Worm (Caenorhabditis elegans): Measurements from ENCODE around the gene C50C3.1.

C50C3.1 gene

DNA sequence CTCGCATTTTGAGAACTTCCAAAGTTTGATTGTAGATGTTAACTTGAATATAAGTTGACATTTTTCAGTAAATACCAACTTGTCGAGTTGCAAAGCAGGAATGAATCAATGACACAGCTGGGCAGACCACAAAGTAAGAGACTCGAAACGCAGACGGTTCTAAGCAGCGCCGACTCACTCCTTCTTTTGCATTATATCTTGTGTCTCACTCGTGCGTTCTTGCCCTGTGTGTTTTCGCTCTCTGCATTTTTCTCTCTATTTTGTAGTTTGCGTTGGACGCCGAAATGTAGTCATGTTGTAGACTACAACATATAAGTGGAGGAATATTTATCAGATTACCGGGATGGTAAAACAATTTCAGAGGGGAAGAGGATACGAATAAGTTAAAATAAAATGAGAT lies 51.0 kb downstream of the C50C3.1 start, which contains the start of gene C02F5.12 (continued):
- TF ChIP-seq lir-3 (tag; optimal IDR thresholded peaks at IDR 0.05): no peak
- no peak for TF ChIP-seq ceh-20 (GFP tag; IDR thresholded peaks at IDR 0.05)
- TF ChIP-seq unc-62 (GFP tag; optimal IDR thresholded peaks at IDR 0.05 in 1 of 2): no peak
- no peak for TF ChIP-seq unc-62 (tag; optimal IDR thresholded peaks at IDR 0.05)
- peak; percentile 48 for TF ChIP-seq nhr-11 (tag; optimal IDR thresholded peaks at IDR 0.05)
- no peak for TF ChIP-seq ZK337.2 (GFP tag; IDR thresholded peaks at IDR 0.05)
- no peak for TF ChIP-seq nhr-6 (tag; optimal IDR thresholded peaks at IDR 0.05)
- no peak for TF ChIP-seq spr-1 (tag; optimal IDR thresholded peaks at IDR 0.05)
- TF ChIP-seq nhr-77 (tag; optimal IDR thresholded peaks at IDR 0.05): no peak
- no peak for TF ChIP-seq nhr-25 (tag; optimal IDR thresholded peaks at IDR 0.05; ENCODE audit: borderline replicate concordance, insufficient read depth)
- TF ChIP-seq dmd-8 (GFP tag; IDR thresholded peaks at IDR 0.05): 0 out of 2 replicates have a peak, but pooled peaks have one; percentile 45
- TF ChIP-seq ceh-28 (tag; optimal IDR thresholded peaks at IDR 0.05): no peak
- TF ChIP-seq unc-130 (GFP tag; optimal IDR thresholded peaks at IDR 0.05): no peak
- no peak for TF ChIP-seq attf-4 (tag; optimal IDR thresholded peaks at IDR 0.05)
- no peak for TF ChIP-seq snpc-1.2 (GFP tag; IDR thresholded peaks at IDR 0.05)
- no peak for TF ChIP-seq dpl-1 (GFP tag; optimal IDR thresholded peaks at IDR 0.05)
- peak; percentile 9 for TF ChIP-seq nhr-48 (tag; optimal IDR thresholded peaks at IDR 0.05)
- TF ChIP-seq duxl-1 (tag; optimal IDR thresholded peaks at IDR 0.05; ENCODE audit: poor library complexity): no peak
- TF ChIP-seq nhr-111 (GFP tag; optimal IDR thresholded peaks at IDR 0.05): no peak
- TF ChIP-seq mxl-3 (GFP tag; optimal IDR thresholded peaks at IDR 0.05): no peak
- no peak for TF ChIP-seq madf-5 (GFP tag; IDR thresholded peaks at IDR 0.05)
- no peak for TF ChIP-seq daf-12 (tag; optimal IDR thresholded peaks at IDR 0.05)
- no peak for TF ChIP-seq lin-15B (tag; optimal IDR thresholded peaks at IDR 0.05)
- TF ChIP-seq hlh-30 (tag; optimal IDR thresholded peaks at IDR 0.05; ENCODE audit: insufficient read depth): peak; percentile 79
- no peak for TF ChIP-seq hif-1 (tag; optimal IDR thresholded peaks at IDR 0.05)
- TF ChIP-seq aly-2 (tag; optimal IDR thresholded peaks at IDR 0.05): no peak
- TF ChIP-seq aha-1 (tag): no peak
- TF ChIP-seq php-3 (GFP tag; IDR thresholded peaks at IDR 0.05): no peak
- TF ChIP-seq Y105C5A.15 (GFP tag; IDR thresholded peaks at IDR 0.05): no peak
- TF ChIP-seq daf-19 (GFP tag; conservative IDR thresholded peaks at IDR 0.05): no peak
- peak; percentile 51 for TF ChIP-seq lin-38 (GFP tag; IDR thresholded peaks at IDR 0.05)
- TF ChIP-seq cey-2 (tag; optimal IDR thresholded peaks at IDR 0.05; ENCODE audit: borderline replicate concordance, insufficient read depth): no peak
- no peak for TF ChIP-seq snpc-4 (tag; optimal IDR thresholded peaks at IDR 0.05)
- no peak for TF ChIP-seq F26F4.8 (GFP tag; conservative IDR thresholded peaks at IDR 0.05)
- peak; percentile 44 for TF ChIP-seq lin-13 (GFP tag; optimal IDR thresholded peaks at IDR 0.05)
- TF ChIP-seq fos-1 (tag; optimal IDR thresholded peaks at IDR 0.05): no peak
- no peak for TF ChIP-seq ceh-32 (tag; optimal IDR thresholded peaks at IDR 0.05; ENCODE audit: poor library complexity)
- no peak for TF ChIP-seq nhr-237 (tag; optimal IDR thresholded peaks at IDR 0.05)
- TF ChIP-seq tra-1 (GFP tag; IDR thresholded peaks at IDR 0.05): no peak
- TF ChIP-seq fkh-10 (GFP tag; optimal IDR thresholded peaks at IDR 0.05): no peak
- no peak for TF ChIP-seq ama-1 (optimal IDR thresholded peaks at IDR 0.05)
- peak; percentile 17; the same call in 1 of the 2 replicates for TF ChIP-seq dmd-6 (GFP tag; IDR thresholded peaks at IDR 0.05)
- no peak for TF ChIP-seq zag-1 (tag; optimal IDR thresholded peaks at IDR 0.05)
- no peak for TF ChIP-seq Y48G9A.11 (GFP tag; IDR thresholded peaks at IDR 0.05)
- no peak for TF ChIP-seq T26A8.4 (GFP tag; IDR thresholded peaks at IDR 0.05)
- TF ChIP-seq spr-3 (GFP tag; optimal IDR thresholded peaks at IDR 0.05): no peak
- TF ChIP-seq vab-7 (GFP tag; IDR thresholded peaks at IDR 0.05): no peak
- no peak for TF ChIP-seq daf-16 (GFP tag; optimal IDR thresholded peaks at IDR 0.05)
- peak; percentile 39 for TF ChIP-seq daf-16 (tag; optimal IDR thresholded peaks at IDR 0.05)
- TF ChIP-seq nhr-28 (tag; optimal IDR thresholded peaks at IDR 0.05): peak; percentile 99
- no peak for TF ChIP-seq egl-43 (GFP tag; IDR thresholded peaks at IDR 0.05)
- no peak for TF ChIP-seq zfp-3 (GFP tag; conservative IDR thresholded peaks at IDR 0.05)
- no peak for TF ChIP-seq tag-97 (GFP tag; IDR thresholded peaks at IDR 0.05)
